Worm (Caenorhabditis elegans) whole organism, early embryonic: Measurements from ENCODE around the gene zzz-1.

Experiments
- B0310.2 ChIP-seq: sonication (generic microtip); optimal IDR thresholded peaks from 2 replicates; lab custom pipeline; 2016; ENCODE audit warnings: mild to moderate bottlenecking, missing genetic modification characterization, missing compliant biosample characterization
- F13C5.2 ChIP-seq: sonication (generic microtip); optimal IDR thresholded peaks from 2 replicates; lab custom pipeline; 2017; ENCODE audit warnings: mild to moderate bottlenecking, missing genetic modification characterization, inconsistent platforms, missing compliant biosample characterization
- aly-1 ChIP-seq: sonication (generic microtip); optimal IDR thresholded peaks from 2 replicates; lab custom pipeline; 2016; ENCODE audit warnings: missing genetic modification characterization, missing compliant biosample characterization
- ama-1 ChIP-seq: fragments of 150-350 bp; optimal IDR thresholded peaks from 2 replicates; lab custom pipeline; 2014
- ceh-13 ChIP-seq: fragments of 200-800 bp; sonication (Bioruptor generic); optimal IDR thresholded peaks from 2 replicates; lab custom pipeline; 2018; ENCODE audit warnings: mild to moderate bottlenecking, missing genetic modification characterization, missing compliant biosample characterization
- ceh-36 ChIP-seq: sonication (generic microtip); optimal IDR thresholded peaks from 2 replicates; lab custom pipeline; 2016; ENCODE audit warnings: missing genetic modification characterization, inconsistent platforms, missing compliant biosample characterization
- ets-7 ChIP-seq: sonication (generic microtip); optimal IDR thresholded peaks from 2 replicates; lab custom pipeline; 2016; ENCODE audit warnings: missing genotype, missing genetic modification characterization, missing compliant biosample characterization
- flt-1 ChIP-seq: fragments of 200-800 bp; sonication (Bioruptor generic); IDR thresholded peaks from 2 replicates; pipeline ENCODE4 v1.3.6; 2022; ENCODE audit warnings: missing genetic modification characterization, missing compliant biosample characterization
- hmbx-1 ChIP-seq: sonication (generic microtip); optimal IDR thresholded peaks from 2 replicates; lab custom pipeline; 2016; ENCODE audit warnings: mild to moderate bottlenecking, missing genetic modification characterization, missing compliant biosample characterization
- hmg-4 ChIP-seq: fragments of 200-800 bp; sonication (Bioruptor generic); optimal IDR thresholded peaks from 2 replicates; lab custom pipeline; 2018; ENCODE audit warnings: mild to moderate bottlenecking, missing genetic modification characterization, missing compliant biosample characterization
- hnd-1 ChIP-seq: sonication (generic microtip); optimal IDR thresholded peaks from 2 replicates; lab custom pipeline; 2016; ENCODE audit warnings: missing genetic modification characterization, missing compliant biosample characterization
- pes-1 ChIP-seq: fragments of 200-800 bp; sonication (Bioruptor generic); IDR thresholded peaks from 2 replicates; pipeline ENCODE4 v1.3.6; 2022; ENCODE audit warnings: missing genetic modification reagents, missing genetic modification characterization, missing compliant biosample characterization
- scrt-1 ChIP-seq: fragments of 200-800 bp; sonication (Bioruptor generic); IDR thresholded peaks from 2 replicates; pipeline ENCODE4 v1.3.6; 2022; ENCODE audit warnings: missing genetic modification characterization, missing compliant biosample characterization
- sea-1 ChIP-seq: fragments of 200-800 bp; sonication (Bioruptor generic); conservative IDR thresholded peaks from 2 replicates; pipeline ENCODE4 v1.3.6; 2022; ENCODE audit warnings: missing genetic modification characterization, missing compliant biosample characterization
- tbx-11 ChIP-seq: fragments of 200-800 bp; sonication (Bioruptor generic); IDR thresholded peaks from 2 replicates; pipeline ENCODE4 v1.3.6; 2022; ENCODE audit warnings: missing genetic modification characterization, missing compliant biosample characterization
- tbx-37 ChIP-seq: fragments of 200-800 bp; sonication (Bioruptor generic); conservative IDR thresholded peaks from 2 replicates; pipeline ENCODE4 v1.3.6; 2022; ENCODE audit warnings: missing genetic modification reagents, missing genetic modification characterization, missing compliant biosample characterization
- tra-4 ChIP-seq: sonication (generic microtip); optimal IDR thresholded peaks from 2 replicates; lab custom pipeline; 2017; ENCODE audit warnings: missing genetic modification characterization, missing compliant biosample characterization

zzz-1 gene

ce11 chrV:10939990-10940570 lies 31.1 kb upstream of the zzz-1 start:
- no peak for TF ChIP-seq flt-1 (GFP tag; lab: Robert Waterston, UW)
- no peak for TF ChIP-seq ceh-36 (tag; lab: Kevin White, UChicago)
- TF ChIP-seq F13C5.2 (tag; lab: Kevin White, UChicago), result no peak
- TF ChIP-seq tra-4 (tag; lab: Kevin White, UChicago), result no peak
- no peak for TF ChIP-seq B0310.2 (tag; lab: Kevin White, UChicago)
- TF ChIP-seq scrt-1 (GFP tag; lab: Robert Waterston, UW), result no peak
- no peak for TF ChIP-seq tbx-11 (GFP tag; lab: Robert Waterston, UW)
- no peak for TF ChIP-seq sea-1
- TF ChIP-seq ceh-13, result no peak
- no peak for TF ChIP-seq pes-1 (GFP tag; lab: Robert Waterston, UW)
- no peak for TF ChIP-seq tbx-37 (GFP tag; lab: Robert Waterston, UW)

- TF ChIP-seq F13C5.2 (tag; lab: Kevin White, UChicago) (no peak), aly-1 (tag; lab: Kevin White, UChicago) (no peak), ceh-36 (tag; lab: Kevin White, UChicago) (no peak), tbx-37 (GFP tag; lab: Robert Waterston, UW) (no peak), tbx-11 (GFP tag; lab: Robert Waterston, UW) (no peak), B0310.2 (tag; lab: Kevin White, UChicago) (no peak), ets-7 (tag; lab: Kevin White, UChicago) (no peak), scrt-1 (GFP tag; lab: Robert Waterston, UW) (no peak), pes-1 (GFP tag; lab: Robert Waterston, UW) (no peak), hmg-4 (GFP tag; lab: Kevin White, UChicago) (no peak), sea-1 (no peak), hnd-1 (no peak), ama-1 (lab: Kevin White, UChicago) (no peak), flt-1 (GFP tag; lab: Robert Waterston, UW) (no peak), hmbx-1 (tag; lab: Kevin White, UChicago) (no peak), tra-4 (tag; lab: Kevin White, UChicago) (no peak)
Observed at ce11 chrV:10938739-10939138, 29.8 kb upstream of the zzz-1 start, which contains the start of gene F17C11.11. TSS of gene F17C11.11 (minus strand) at chrV:10938817.

- TF ChIP-seq sea-1, result no peak
- TF ChIP-seq hnd-1, result no peak
- no peak for TF ChIP-seq tra-4 (tag; lab: Kevin White, UChicago)
- TF ChIP-seq F13C5.2 (tag; lab: Kevin White, UChicago), result no peak
- TF ChIP-seq B0310.2 (tag; lab: Kevin White, UChicago), result no peak
- no peak for TF ChIP-seq ama-1 (lab: Kevin White, UChicago)
- no peak for TF ChIP-seq aly-1 (tag; lab: Kevin White, UChicago)
- no peak for TF ChIP-seq scrt-1 (GFP tag; lab: Robert Waterston, UW)
- TF ChIP-seq tbx-37 (GFP tag; lab: Robert Waterston, UW), result no peak
- no peak for TF ChIP-seq pes-1 (GFP tag; lab: Robert Waterston, UW)
- TF ChIP-seq ets-7 (tag; lab: Kevin White, UChicago), result no peak
- TF ChIP-seq ceh-13, result no peak
Observed at ce11 chrV:10937294-10937693, 28.3 kb upstream of the zzz-1 start.

DNA sequence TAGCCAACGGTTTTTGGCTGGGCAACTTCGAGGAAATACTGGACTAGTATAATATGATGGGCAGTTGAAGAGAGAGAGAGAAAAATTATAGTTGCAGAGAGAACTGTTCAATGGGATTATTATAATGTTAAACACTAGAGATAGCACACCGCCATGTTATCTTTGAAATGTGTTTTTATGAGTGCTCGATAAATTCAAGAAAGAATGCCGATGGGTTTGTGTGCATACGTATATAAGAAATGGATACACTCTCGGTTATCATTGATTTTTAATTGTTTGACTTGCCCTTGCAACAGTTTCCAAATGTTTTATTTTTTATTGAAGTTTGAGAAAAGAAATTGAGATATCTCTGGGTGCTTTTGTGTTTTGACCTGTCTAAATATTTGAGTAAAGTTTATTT lies 27.7 kb upstream of the zzz-1 start, which contains the start of gene F17C11.12:
F17C11.12 (minus strand) TSS at position 240 of the 400 bp plus-strand sequence.
- TF ChIP-seq hmg-4 (GFP tag; lab: Kevin White, UChicago), result no peak
- TF ChIP-seq F13C5.2 (tag; lab: Kevin White, UChicago), result no peak
- no peak for TF ChIP-seq scrt-1 (GFP tag; lab: Robert Waterston, UW)
- no peak for TF ChIP-seq B0310.2 (tag; lab: Kevin White, UChicago)
- TF ChIP-seq pes-1 (GFP tag; lab: Robert Waterston, UW), result no peak
- no peak for TF ChIP-seq ceh-36 (tag; lab: Kevin White, UChicago)
- no peak for TF ChIP-seq ets-7 (tag; lab: Kevin White, UChicago)
- TF ChIP-seq flt-1 (GFP tag; lab: Robert Waterston, UW), result no peak

DNA sequence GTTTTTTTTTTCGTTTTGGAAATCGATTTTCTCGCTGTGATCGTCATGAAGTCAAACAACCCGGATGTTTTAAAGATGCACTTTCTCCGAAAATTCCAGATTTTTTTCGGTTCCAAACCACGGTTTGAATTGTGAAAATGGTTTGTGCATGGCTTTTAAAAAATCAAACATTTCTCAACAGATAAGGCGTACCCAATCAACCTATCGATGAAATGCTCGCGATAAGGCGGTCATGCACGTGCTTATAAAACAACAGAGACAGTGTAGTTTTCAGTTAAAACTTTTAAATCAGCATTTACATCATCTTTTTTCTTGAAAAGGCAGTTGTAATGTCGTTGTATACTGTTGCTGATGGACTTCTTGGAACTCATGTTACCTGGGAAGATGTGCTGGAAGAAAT lies 23.4 kb upstream of the zzz-1 start, which contains the start of gene F58B4.5:
F58B4.5 (plus strand) TSS at position 283 of the 400 bp plus-strand sequence.
- no peak for TF ChIP-seq scrt-1 (GFP tag; lab: Robert Waterston, UW)
- no peak for TF ChIP-seq hmbx-1 (tag; lab: Kevin White, UChicago)
- TF ChIP-seq F13C5.2 (tag; lab: Kevin White, UChicago), result no peak
- no peak for TF ChIP-seq tbx-11 (GFP tag; lab: Robert Waterston, UW)
- TF ChIP-seq flt-1 (GFP tag; lab: Robert Waterston, UW), result no peak
- TF ChIP-seq B0310.2 (tag; lab: Kevin White, UChicago), result no peak
- TF ChIP-seq tra-4 (tag; lab: Kevin White, UChicago), result no peak

ce11 chrV:10931189-10931588 lies 22.2 kb upstream of the zzz-1 start, which contains the start of gene scvp-1:
TSS of gene scvp-1 (minus strand) at chrV:10931289.
- TF ChIP-seq hmg-4 (GFP tag; lab: Kevin White, UChicago) (no peak), ceh-13 (no peak), tbx-37 (GFP tag; lab: Robert Waterston, UW) (no peak), ama-1 (lab: Kevin White, UChicago) (no peak), pes-1 (GFP tag; lab: Robert Waterston, UW) (no peak), tbx-11 (GFP tag; lab: Robert Waterston, UW) (no peak), B0310.2 (tag; lab: Kevin White, UChicago) (no peak), flt-1 (GFP tag; lab: Robert Waterston, UW) (no peak), hmbx-1 (tag; lab: Kevin White, UChicago) (no peak), tra-4 (tag; lab: Kevin White, UChicago) (no peak), hnd-1 (no peak), F13C5.2 (tag; lab: Kevin White, UChicago) (no peak), ceh-36 (tag; lab: Kevin White, UChicago) (no peak), aly-1 (tag; lab: Kevin White, UChicago) (no peak), sea-1 (no peak)

- TF ChIP-seq hmg-4 (GFP tag; lab: Kevin White, UChicago) (no peak), pes-1 (GFP tag; lab: Robert Waterston, UW) (no peak), ama-1 (lab: Kevin White, UChicago) (no peak), tra-4 (tag; lab: Kevin White, UChicago) (no peak), ceh-13 (no peak), aly-1 (tag; lab: Kevin White, UChicago) (no peak), sea-1 (no peak), scrt-1 (GFP tag; lab: Robert Waterston, UW) (no peak), tbx-11 (GFP tag; lab: Robert Waterston, UW) (no peak), F13C5.2 (tag; lab: Kevin White, UChicago) (no peak)
Observed at ce11 chrV:10929511-10929910, 20.5 kb upstream of the zzz-1 start, which contains the start of gene F58B4.3. TSS of gene F58B4.3 (plus strand) at chrV:10929811.
